Worm (Caenorhabditis elegans): ENCODE measurements around the gene srw-24.
A peak's percentile ranks its signal among the peaks of the same experiment; 100 is the strongest.

srw-24 gene

DNA sequence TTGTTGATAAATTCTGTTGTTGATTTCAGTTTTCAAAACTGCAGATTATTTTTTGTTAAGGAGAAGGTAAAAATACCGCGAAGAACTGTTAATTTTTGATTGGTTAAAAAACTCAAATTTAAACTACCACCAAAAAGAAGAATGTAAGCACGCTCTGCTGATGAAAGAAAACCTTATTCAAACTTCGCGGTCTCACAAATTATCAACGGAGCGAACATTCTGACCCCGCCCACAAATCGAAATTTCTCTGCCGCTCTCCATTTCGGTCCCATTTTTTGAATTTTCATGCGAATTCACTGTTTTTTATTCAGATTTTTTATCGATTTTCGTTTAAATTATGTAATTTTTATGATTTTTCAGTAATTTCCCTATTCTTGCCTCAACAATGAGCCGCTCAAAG is 34.2 kb upstream of the srw-24 start, which contains the start of gene cyn-3 (continued):
- TF ChIP-seq fkh-4 (tag; optimal IDR thresholded peaks at IDR 0.05; ENCODE audit: borderline replicate concordance) (peak; percentile 31), C16A3.4 (tag; optimal IDR thresholded peaks at IDR 0.05) (peak; percentile 95), lin-15B (tag; optimal IDR thresholded peaks at IDR 0.05) (peak; percentile 96), mab-9 (GFP tag; IDR thresholded peaks at IDR 0.05) (0 out of 2 replicates have a peak, but pooled peaks have one; percentile 26), efl-1 (optimal IDR thresholded peaks at IDR 0.05) (peak; percentile 91 to 100), efl-1 (GFP tag; optimal IDR thresholded peaks at IDR 0.05 in 1 of 2) (peak; percentile 99 to 100), ceh-63 (GFP tag; optimal IDR thresholded peaks at IDR 0.05) (no peak), nhr-71 (tag; optimal IDR thresholded peaks at IDR 0.05) (peak; percentile 95), nhr-20 (tag; optimal IDR thresholded peaks at IDR 0.05) (peak; percentile 93), lin-13 (GFP tag; optimal IDR thresholded peaks at IDR 0.05) (peak; percentile 89), swsn-7 (tag; optimal IDR thresholded peaks at IDR 0.05) (peak; percentile 90), tbx-2 (tag; optimal IDR thresholded peaks at IDR 0.05) (peak; percentile 94), unc-98 (GFP tag; IDR thresholded peaks at IDR 0.05) (peak; percentile 8; the same call in 1 of the 2 replicates), F16B12.6 (tag; optimal IDR thresholded peaks at IDR 0.05) (peak; percentile 74), nhr-19 (GFP tag; conservative IDR thresholded peaks at IDR 0.05) (peak; percentile 92), fkh-8 (tag; optimal IDR thresholded peaks at IDR 0.05) (peak; percentile 89), ceh-8 (GFP tag; optimal IDR thresholded peaks at IDR 0.05) (peak; percentile 10), nhr-28 (tag; optimal IDR thresholded peaks at IDR 0.05) (no peak), irx-1 (tag; optimal IDR thresholded peaks at IDR 0.05) (peak; percentile 83), ets-5 (GFP tag; IDR thresholded peaks at IDR 0.05) (no peak), ces-1 (GFP tag; optimal IDR thresholded peaks at IDR 0.05) (no peak), sup-37 (GFP tag; optimal IDR thresholded peaks at IDR 0.05) (peak; percentile 32), mep-1 (tag; optimal IDR thresholded peaks at IDR 0.05) (peak; percentile 92), C34B4.2 (tag; optimal IDR thresholded peaks at IDR 0.05) (no peak), fos-1 (tag; optimal IDR thresholded peaks at IDR 0.05) (peak; percentile 90), nhr-237 (tag; optimal IDR thresholded peaks at IDR 0.05) (peak; percentile 77), snu-23 (GFP tag; optimal IDR thresholded peaks at IDR 0.05) (peak; percentile 96), aha-1 (tag; optimal IDR thresholded peaks at IDR 0.05) (peak; percentile 56), nhr-90 (tag; optimal IDR thresholded peaks at IDR 0.05; ENCODE audit: poor library complexity) (peak; percentile 85), unc-30 (tag; optimal IDR thresholded peaks at IDR 0.05) (no peak), egl-27 (tag; optimal IDR thresholded peaks at IDR 0.05) (no peak), hlh-17 (GFP tag; optimal IDR thresholded peaks at IDR 0.05; ENCODE audit: borderline replicate concordance) (no peak), dsc-1 (tag; optimal IDR thresholded peaks at IDR 0.05) (peak; percentile 88), xbp-1 (tag; optimal IDR thresholded peaks at IDR 0.05) (peak; percentile 92), egl-13 (tag; optimal IDR thresholded peaks at IDR 0.05) (peak; percentile 79), Y116A8C.19 (tag; optimal IDR thresholded peaks at IDR 0.05; ENCODE audit: borderline replicate concordance) (no peak), ceh-88 (GFP tag; IDR thresholded peaks at IDR 0.05) (0 out of 2 replicates have a peak, but pooled peaks have one; percentile 27), ceh-90 (tag; optimal IDR thresholded peaks at IDR 0.05) (no peak), lin-39 (tag; optimal IDR thresholded peaks at IDR 0.05) (peak; percentile 86), sox-4 (tag; optimal IDR thresholded peaks at IDR 0.05) (peak; percentile 73), lin-14 (GFP tag; optimal IDR thresholded peaks at IDR 0.05) (peak; percentile 92), pag-3 (tag; optimal IDR thresholded peaks at IDR 0.05; ENCODE audit: borderline replicate concordance, insufficient read depth) (no peak), vab-15 (tag; optimal IDR thresholded peaks at IDR 0.05) (peak; percentile 57), ama-1 (optimal IDR thresholded peaks at IDR 0.05) (peak; percentile 66), unc-62 (GFP tag; optimal IDR thresholded peaks at IDR 0.05) (no peak), snpc-4 (tag; optimal IDR thresholded peaks at IDR 0.05) (peak; percentile 74), nhr-77 (tag; optimal IDR thresholded peaks at IDR 0.05) (peak; percentile 74), hpl-2 (GFP tag; optimal IDR thresholded peaks at IDR 0.05) (no peak), lir-3 (tag; optimal IDR thresholded peaks at IDR 0.05; ENCODE audit: poor library complexity) (peak; percentile 64), grh-1 (GFP tag; IDR thresholded peaks at IDR 0.05) (peak; percentile 87), ztf-11 (tag; optimal IDR thresholded peaks at IDR 0.05) (peak in 1 of 2 experiments; percentile 17), nhr-76 (tag; optimal IDR thresholded peaks at IDR 0.05) (no peak), blmp-1 (tag; optimal IDR thresholded peaks at IDR 0.05) (peak; percentile 91)
